5 fruit fly cellular contexts compared by ENCODE assay signal in the genomic region with DNA sequence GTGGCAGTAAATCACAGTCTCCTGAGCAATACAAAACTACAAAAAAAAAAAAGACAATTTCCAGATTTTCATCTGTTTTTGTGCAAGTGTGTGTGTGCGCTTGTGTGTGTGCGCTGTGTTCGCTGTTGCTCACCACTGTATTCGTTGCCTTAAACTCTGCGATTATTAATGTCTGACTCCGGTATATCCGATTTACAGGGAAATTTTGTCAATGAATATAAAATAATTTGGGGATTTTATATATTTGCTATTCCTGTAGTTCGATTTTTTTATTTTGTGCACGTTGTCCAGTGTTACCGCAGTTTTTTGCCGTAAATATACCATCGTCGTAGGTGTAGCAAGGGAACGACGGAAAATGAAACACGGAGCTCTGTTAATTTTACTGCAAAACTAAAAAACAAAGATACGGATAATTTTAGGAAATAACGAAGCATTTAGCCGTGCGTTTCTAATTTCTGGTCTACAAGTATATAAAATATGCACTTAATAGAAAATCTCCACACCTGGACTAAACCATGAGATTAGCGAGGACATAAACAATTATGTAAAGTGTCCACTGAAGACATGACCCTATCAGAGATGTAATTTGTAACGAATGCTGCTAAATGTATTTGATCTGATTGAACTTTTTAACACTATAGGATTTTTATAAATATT.
TF ChIP-seq lines count a peak whose summit lies in the region.

A gene (minus strand): TSS at position 313 of the 657 bp plus-strand sequence.

- peak; percentile 73 for TF ChIP-seq CTCF in whole organism, embryonic (GFP tag; optimal IDR thresholded peaks at IDR 0.05; lab: Kevin White, UChicago)

TF ChIP-seq in whole organism, adult, 20 proteins besides CTCF, POLR2A, EP300 and RAD21:
- no peak for TF ChIP-seq cic (GFP tag; optimal IDR thresholded peaks at IDR 0.05; lab: Kevin White, UChicago)
- TF ChIP-seq CG5204 (GFP tag; optimal IDR thresholded peaks at IDR 0.05; lab: Kevin White, UChicago) = peak; percentile 23
- no peak for TF ChIP-seq CG14711 (tag; optimal IDR thresholded peaks at IDR 0.05; lab: Kevin White, UChicago)
- TF ChIP-seq tj (GFP tag; optimal IDR thresholded peaks at IDR 0.05; lab: Kevin White, UChicago) = no peak
- no peak for TF ChIP-seq Hr96 (GFP tag; optimal IDR thresholded peaks at IDR 0.05; lab: Kevin White, UChicago)
- no peak for TF ChIP-seq cnc (optimal IDR thresholded peaks at IDR 0.05; lab: Kevin White, UChicago)
- TF ChIP-seq CG11617 (GFP tag; optimal IDR thresholded peaks at IDR 0.05; lab: Kevin White, UChicago) = no peak
- TF ChIP-seq toe (GFP tag; optimal IDR thresholded peaks at IDR 0.05; lab: Kevin White, UChicago) = no peak
- no peak for TF ChIP-seq kay (GFP tag; lab: Kevin White, UChicago; ENCODE audit: borderline replicate concordance)
- TF ChIP-seq Mnt (GFP tag; optimal IDR thresholded peaks at IDR 0.05; lab: Kevin White, UChicago) = peak; percentile 44
- TF ChIP-seq Crg-1 (GFP tag; optimal IDR thresholded peaks at IDR 0.05; lab: Kevin White, UChicago) = no peak
- no peak for TF ChIP-seq bab1 (GFP tag; optimal IDR thresholded peaks at IDR 0.05; lab: Kevin White, UChicago)
- TF ChIP-seq CG7101 (tag; optimal IDR thresholded peaks at IDR 0.05; lab: Kevin White, UChicago) = no peak
- TF ChIP-seq CG12768 (GFP tag; optimal IDR thresholded peaks at IDR 0.05; lab: Kevin White, UChicago) = no peak
- TF ChIP-seq ovo (GFP tag; optimal IDR thresholded peaks at IDR 0.05; lab: Kevin White, UChicago) = no peak
TF ChIP-seq in whole organism, adult: peak in this region for 2.

TF ChIP-seq in whole organism, embryonic, 481 proteins besides CTCF, POLR2A, EP300 and RAD21 (continues in another document):
- TF ChIP-seq CG6683 (GFP tag; optimal IDR thresholded peaks at IDR 0.05; lab: Kevin White, UChicago) = no peak
- TF ChIP-seq shn (GFP tag; optimal IDR thresholded peaks at IDR 0.05; lab: Kevin White, UChicago) = no peak
- TF ChIP-seq Dfd (GFP tag; optimal IDR thresholded peaks at IDR 0.05; lab: Kevin White, UChicago) = peak in 1 of 2 experiments; percentile 31
- TF ChIP-seq CG13296 (GFP tag; optimal IDR thresholded peaks at IDR 0.05; lab: Kevin White, UChicago) = no peak
- no peak for TF ChIP-seq CG7556 (GFP tag; optimal IDR thresholded peaks at IDR 0.05; lab: Kevin White, UChicago)
- no peak for TF ChIP-seq Rx (GFP tag; IDR thresholded peaks at IDR 0.05; lab: Robert Waterston, UW)
- no peak for TF ChIP-seq Atf3 (GFP tag; optimal IDR thresholded peaks at IDR 0.05; lab: Kevin White, UChicago)
- TF ChIP-seq Ravus (GFP tag; IDR thresholded peaks at IDR 0.05; lab: Robert Waterston, UW) = no peak
- no peak for TF ChIP-seq dpn (GFP tag; optimal IDR thresholded peaks at IDR 0.05; lab: Kevin White, UChicago)
- TF ChIP-seq CG30020 (tag; optimal IDR thresholded peaks at IDR 0.05; lab: Kevin White, UChicago) = peak; percentile 95
- no peak for TF ChIP-seq CG8290 (GFP tag; optimal IDR thresholded peaks at IDR 0.05; lab: Kevin White, UChicago)
- TF ChIP-seq CG8290 (tag; optimal IDR thresholded peaks at IDR 0.05; lab: Kevin White, UChicago) = no peak
- TF ChIP-seq Ssrp (tag; optimal IDR thresholded peaks at IDR 0.05; lab: Kevin White, UChicago) = no peak
- TF ChIP-seq Trl (optimal IDR thresholded peaks at IDR 0.05; lab: Kevin White, UChicago) = no peak
- TF ChIP-seq Trl (GFP tag; optimal IDR thresholded peaks at IDR 0.05; lab: Kevin White, UChicago) = no peak
- no peak for TF ChIP-seq tna (GFP tag; IDR thresholded peaks at IDR 0.05; lab: Robert Waterston, UW; ENCODE audit: partially characterized antibody)
- no peak for TF ChIP-seq CG12071 (GFP tag; optimal IDR thresholded peaks at IDR 0.05; lab: Kevin White, UChicago)
- no peak for TF ChIP-seq btn (GFP tag; optimal IDR thresholded peaks at IDR 0.05; lab: Kevin White, UChicago)

TF ChIP-seq in whole organism, prepupa, 60 proteins besides CTCF, POLR2A, EP300 and RAD21:
- TF ChIP-seq CG31627 (GFP tag; optimal IDR thresholded peaks at IDR 0.05; lab: Kevin White, UChicago) = no peak
- no peak for TF ChIP-seq pdm3 (GFP tag; optimal IDR thresholded peaks at IDR 0.05; lab: Kevin White, UChicago)
- 0 out of 2 replicates have a peak, but pooled peaks have one; percentile 44 for TF ChIP-seq CG15336 (GFP tag; IDR thresholded peaks at IDR 0.05; lab: Robert Waterston, UW)
- TF ChIP-seq CG7368 (GFP tag; optimal IDR thresholded peaks at IDR 0.05; lab: Kevin White, UChicago) = no peak
- peak; percentile 99 for TF ChIP-seq CG1621 (tag; optimal IDR thresholded peaks at IDR 0.05; lab: Kevin White, UChicago)
- no peak for TF ChIP-seq topi (GFP tag; optimal IDR thresholded peaks at IDR 0.05; lab: Kevin White, UChicago)
- no peak for TF ChIP-seq salr (GFP tag; optimal IDR thresholded peaks at IDR 0.05; lab: Kevin White, UChicago)
- no peak for TF ChIP-seq OdsH (GFP tag; optimal IDR thresholded peaks at IDR 0.05; lab: Kevin White, UChicago)
- TF ChIP-seq vri (GFP tag; optimal IDR thresholded peaks at IDR 0.05; lab: Kevin White, UChicago) = no peak
- TF ChIP-seq Sox14 (GFP tag; optimal IDR thresholded peaks at IDR 0.05; lab: Kevin White, UChicago) = peak; percentile 9
- TF ChIP-seq Hr39 (GFP tag; optimal IDR thresholded peaks at IDR 0.05; lab: Kevin White, UChicago) = no peak
- TF ChIP-seq CG10669 (GFP tag; optimal IDR thresholded peaks at IDR 0.05; lab: Kevin White, UChicago) = no peak
- TF ChIP-seq ss (GFP tag; optimal IDR thresholded peaks at IDR 0.05; lab: Kevin White, UChicago) = peak in 1 of 2 experiments; percentile 38
- TF ChIP-seq Ets21C (GFP tag; optimal IDR thresholded peaks at IDR 0.05; lab: Kevin White, UChicago) = no peak
- TF ChIP-seq Eip78C (GFP tag; lab: Kevin White, UChicago) = peak; percentile 71
TF ChIP-seq in whole organism, prepupa: peak in this region for 5.

TF ChIP-seq in whole organism, pupa, 21 proteins besides CTCF, POLR2A, EP300 and RAD21:
- TF ChIP-seq Snoo (tag; optimal IDR thresholded peaks at IDR 0.05; lab: Kevin White, UChicago) (no peak), CG15710 (tag; optimal IDR thresholded peaks at IDR 0.05; lab: Kevin White, UChicago) (peak; percentile 9), D1 (tag; optimal IDR thresholded peaks at IDR 0.05; lab: Kevin White, UChicago) (peak; percentile 18)
TF ChIP-seq in whole organism, pupa: peak in this region for 2.

TF ChIP-seq in whole organism, wandering third instar larva, 38 proteins besides CTCF, POLR2A, EP300 and RAD21:
- TF ChIP-seq woc (GFP tag; optimal IDR thresholded peaks at IDR 0.05; lab: Kevin White, UChicago) (no peak), Hr78 (GFP tag; optimal IDR thresholded peaks at IDR 0.05; lab: Kevin White, UChicago) (peak; percentile 36), jim (GFP tag; optimal IDR thresholded peaks at IDR 0.05; lab: Kevin White, UChicago) (no peak), fru (GFP tag; optimal IDR thresholded peaks at IDR 0.05; lab: Kevin White, UChicago) (no peak), Rel (GFP tag; optimal IDR thresholded peaks at IDR 0.05; lab: Kevin White, UChicago) (no peak), Rel (tag; optimal IDR thresholded peaks at IDR 0.05; lab: Kevin White, UChicago) (peak; percentile 75)
